Worm (Caenorhabditis elegans): ENCODE results near the gene Y75B8A.44.

- TF ChIP-seq him-1 (tag; optimal IDR thresholded peaks at IDR 0.05) (no peak), dao-5 (tag; optimal IDR thresholded peaks at IDR 0.05) (no peak)
Measured at ce11 chrIII:12205271-12205670, 11.0 kb downstream of the Y75B8A.44 start.
